Worm (Caenorhabditis elegans): Measurements from ENCODE around the gene C34E10.12.

Gene C34E10.12

DNA sequence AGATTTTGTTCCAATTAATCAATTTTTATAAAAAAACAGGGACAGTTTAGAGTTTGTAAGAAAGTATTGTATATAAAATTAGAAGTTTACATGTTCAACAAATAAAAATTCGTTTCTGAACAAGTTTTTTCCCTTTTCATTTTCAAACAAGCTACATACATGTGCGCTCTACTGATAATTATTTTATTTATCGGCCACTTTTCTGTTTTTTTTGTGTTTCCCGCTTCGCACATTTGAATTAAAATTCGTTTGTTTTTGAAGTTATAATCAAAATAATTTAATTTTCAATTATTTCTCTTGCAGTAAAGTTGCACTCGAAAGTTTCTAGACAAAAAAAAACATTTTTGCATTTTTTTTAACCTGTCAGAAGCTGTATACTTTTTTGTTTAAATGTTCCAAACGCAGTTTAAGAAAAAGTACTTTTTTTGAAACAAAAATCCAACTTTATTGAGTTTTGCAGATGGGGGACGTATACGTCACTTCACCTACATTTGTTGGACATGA lies 37.0 kb downstream of the C34E10.12 start, which contains the start of gene hira-1:
Gene hira-1 (plus strand): TSS at position 454 of the 504 bp plus-strand sequence.
- TF ChIP-seq W03F9.2 (tag; optimal IDR thresholded peaks at IDR 0.05) = peak; percentile 45
- TF ChIP-seq dao-5 (tag; optimal IDR thresholded peaks at IDR 0.05) = no peak
- no peak for TF ChIP-seq him-1 (tag; optimal IDR thresholded peaks at IDR 0.05)

DNA sequence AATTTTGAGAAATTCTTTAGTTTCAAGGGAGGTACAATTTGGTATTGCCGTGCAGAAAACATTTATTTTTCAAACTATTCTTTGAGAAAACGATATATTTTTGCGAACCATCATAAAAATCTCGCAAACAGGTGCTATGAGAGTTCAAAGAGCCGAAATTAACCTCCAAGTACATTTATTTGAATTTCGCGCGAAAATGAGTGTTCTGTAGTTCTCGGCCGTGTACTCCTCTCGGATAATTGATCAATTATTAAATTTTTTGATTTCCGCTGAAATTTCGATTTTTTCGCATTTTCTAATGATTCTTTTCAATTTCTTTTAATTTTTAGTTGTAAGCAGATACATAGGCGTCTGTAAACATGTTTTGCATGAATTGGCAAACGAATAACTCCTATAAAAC lies 37.5 kb downstream of the C34E10.12 start:
- no peak for TF ChIP-seq dao-5 (tag; optimal IDR thresholded peaks at IDR 0.05)
- TF ChIP-seq W03F9.2 (tag; optimal IDR thresholded peaks at IDR 0.05) = no peak
- no peak for TF ChIP-seq him-1 (tag; optimal IDR thresholded peaks at IDR 0.05)

DNA sequence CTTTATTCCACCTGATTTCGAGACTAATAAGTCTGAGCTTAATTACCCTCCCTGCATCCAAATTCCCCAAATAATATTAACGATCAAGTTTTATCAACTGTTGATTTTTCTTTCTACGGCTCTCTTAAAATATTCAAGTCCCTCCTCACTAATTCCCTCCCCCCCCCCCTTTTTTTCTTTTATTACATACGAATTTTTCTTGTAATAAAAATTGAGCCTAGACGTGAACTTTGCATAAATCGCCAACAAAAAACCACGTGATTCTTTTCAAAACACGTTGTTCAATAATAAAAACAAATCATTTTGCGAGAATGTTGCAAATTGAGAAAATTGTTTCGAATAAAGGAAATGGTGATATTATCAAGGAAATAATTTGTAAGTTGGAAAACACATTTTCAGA lies 39.3 kb downstream of the C34E10.12 start, which contains the start of gene K10D2.8:
Gene K10D2.8 (plus strand): TSS at position 301 of the 400 bp plus-strand sequence.
- TF ChIP-seq dao-5 (tag; optimal IDR thresholded peaks at IDR 0.05) (no peak), W03F9.2 (tag; optimal IDR thresholded peaks at IDR 0.05) (no peak), him-1 (tag; optimal IDR thresholded peaks at IDR 0.05) (no peak)

ce11 chrIII:5185620-5186019 lies 42.1 kb downstream of the C34E10.12 start, which contains the start of gene pup-2:
Gene pup-2, plus strand, starts transcription at chrIII:5185920.
- no peak for TF ChIP-seq him-1 (tag; optimal IDR thresholded peaks at IDR 0.05)
- no peak for TF ChIP-seq dao-5 (tag; optimal IDR thresholded peaks at IDR 0.05)
- no peak for TF ChIP-seq W03F9.2 (tag; optimal IDR thresholded peaks at IDR 0.05)

DNA sequence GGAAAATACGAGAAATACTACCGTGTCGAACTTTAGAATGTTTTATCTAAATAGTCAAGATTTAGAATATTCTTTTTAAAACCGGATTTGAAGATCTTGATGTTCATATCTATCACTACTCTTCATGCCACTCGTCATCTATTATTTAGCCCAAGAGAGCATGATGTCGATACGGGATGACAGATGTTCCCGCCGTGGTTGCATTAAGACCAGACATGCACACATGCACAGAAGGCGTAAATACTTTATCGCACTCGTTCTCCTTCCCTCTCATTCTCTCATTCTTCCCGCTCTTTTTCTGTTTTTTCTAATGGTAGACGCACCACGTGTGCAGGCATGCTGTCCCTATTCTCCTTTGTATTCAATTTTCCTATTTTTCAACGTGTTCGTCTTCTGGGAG lies 44.3 kb downstream of the C34E10.12 start:
- TF ChIP-seq W03F9.2 (tag; optimal IDR thresholded peaks at IDR 0.05) = no peak
- no peak for TF ChIP-seq dao-5 (tag; optimal IDR thresholded peaks at IDR 0.05)
- no peak for TF ChIP-seq him-1 (tag; optimal IDR thresholded peaks at IDR 0.05)

DNA sequence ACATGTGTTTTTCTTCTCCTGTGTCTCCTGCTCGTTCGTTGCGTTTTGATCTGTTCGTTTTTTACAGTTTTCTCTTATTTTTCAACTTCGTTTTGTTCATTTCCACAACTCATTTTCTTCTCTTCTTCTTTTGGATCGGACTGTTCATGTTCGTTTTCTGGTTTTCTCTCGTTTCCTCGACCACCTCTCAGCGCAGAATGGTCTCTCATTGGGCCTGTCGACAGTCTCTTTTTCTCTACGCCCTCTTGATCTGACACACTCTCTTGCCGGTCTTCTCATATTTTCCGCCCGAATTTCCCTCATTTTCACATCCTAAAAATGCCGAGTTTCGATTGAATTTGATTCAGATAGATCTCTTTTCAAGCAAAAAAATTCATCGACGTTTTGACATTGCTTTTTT lies 46.0 kb downstream of the C34E10.12 start:
- TF ChIP-seq him-1 (tag; optimal IDR thresholded peaks at IDR 0.05) (no peak), W03F9.2 (tag; optimal IDR thresholded peaks at IDR 0.05) (no peak), dao-5 (tag; optimal IDR thresholded peaks at IDR 0.05) (no peak)

- TF ChIP-seq W03F9.2 (tag; optimal IDR thresholded peaks at IDR 0.05) (no peak), him-1 (tag; optimal IDR thresholded peaks at IDR 0.05) (no peak), dao-5 (tag; optimal IDR thresholded peaks at IDR 0.05) (no peak)
Measured at ce11 chrIII:5181217-5181616, 46.5 kb downstream of the C34E10.12 start.

ce11 chrIII:5180588-5180987 lies 47.1 kb downstream of the C34E10.12 start:
- TF ChIP-seq W03F9.2 (tag; optimal IDR thresholded peaks at IDR 0.05) (no peak), dao-5 (tag; optimal IDR thresholded peaks at IDR 0.05) (no peak), him-1 (tag; optimal IDR thresholded peaks at IDR 0.05) (no peak)

DNA sequence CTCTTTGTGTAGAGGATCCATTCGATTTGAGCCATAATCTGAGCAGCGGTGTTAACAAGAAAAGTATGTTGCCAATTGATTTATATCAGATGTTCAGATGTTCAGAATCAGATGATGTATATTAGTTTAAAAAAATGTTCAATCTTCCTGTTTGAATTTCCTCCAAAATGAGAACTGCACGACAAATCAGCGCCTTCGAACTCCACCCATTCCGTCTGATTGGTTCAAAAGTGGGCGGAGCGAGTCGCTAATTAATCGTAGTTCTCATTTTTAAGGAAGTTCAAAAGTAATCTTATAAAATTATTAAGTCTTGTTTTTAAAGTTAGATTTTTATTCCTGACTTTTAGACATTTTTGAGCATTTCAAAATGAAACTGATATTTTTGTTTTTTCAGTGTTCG lies 48.5 kb downstream of the C34E10.12 start:
- TF ChIP-seq W03F9.2 (tag; optimal IDR thresholded peaks at IDR 0.05) (no peak), dao-5 (tag; optimal IDR thresholded peaks at IDR 0.05) (no peak), him-1 (tag; optimal IDR thresholded peaks at IDR 0.05) (no peak)

All from whole organism, L4/young adult.